Worm (Caenorhabditis elegans) whole organism, midembryonic: Measurements from ENCODE around the gene R10E8.1.

ENCODE experiments used
- T22C8.4 ChIP-seq: fragments of 200-800 bp; sonication (Bioruptor generic); IDR thresholded peaks from 2 replicates; pipeline ENCODE4 v1.3.6; 2022; ENCODE audit warnings: missing genetic modification characterization, missing compliant biosample characterization
- cog-1 ChIP-seq: sonication (generic microtip); optimal IDR thresholded peaks from 2 replicates; lab custom pipeline; 2016; ENCODE audit warnings: missing genetic modification characterization, missing compliant biosample characterization
- klf-2 ChIP-seq: fragments of 200-800 bp; sonication (Bioruptor generic); conservative IDR thresholded peaks from 2 replicates; pipeline ENCODE4 v1.3.6; 2022; ENCODE audit warnings: missing genetic modification reagents, missing genetic modification characterization, missing compliant biosample characterization
- ref-1 ChIP-seq: fragments of 200-800 bp; sonication (Bioruptor generic); conservative IDR thresholded peaks from 2 replicates; pipeline ENCODE4 v1.3.6; 2022; ENCODE audit warnings: missing genetic modification reagents, missing genetic modification characterization, missing compliant biosample characterization
- ztf-23 ChIP-seq: fragments of 200-800 bp; sonication (Bioruptor generic); IDR thresholded peaks from 2 replicates; pipeline ENCODE4 v1.3.6; 2022; ENCODE audit warnings: missing genetic modification reagents, missing genetic modification characterization, missing compliant biosample characterization

- TF ChIP-seq T22C8.4 (GFP tag; lab: Robert Waterston, UW) (no peak), ref-1 (GFP tag; lab: Robert Waterston, UW) (no peak), ztf-23 (no peak), cog-1 (tag; lab: Kevin White, UChicago) (no peak), klf-2 (GFP tag; lab: Robert Waterston, UW) (no peak)
These were observed 16.5 kb upstream of the R10E8.1 start, which contains the start of gene fbxa-213 for ce11 chrV:18268744-18269143.
